Fruit fly (Drosophila melanogaster) Kc167 (cell line): ENCODE results near the gene CG44532.

Experiments
- psq ChIP-seq: fragments of >200 bp; optimal IDR thresholded peaks from 2 replicates; lab custom pipeline; 2017; ENCODE audit warnings: missing external identifiers
- ttk ChIP-seq: sonication (Bioruptor generic); optimal IDR thresholded peaks from 2 replicates; lab custom pipeline; 2017; ENCODE audit warnings: missing external identifiers

- TF ChIP-seq ttk (lab: Kevin White, UChicago) = no peak
- TF ChIP-seq psq (lab: Kevin White, UChicago) = no peak
These were observed 48.9 kb downstream of the CG44532 start, which contains the start of gene SmydA-9 for dm6 chrX:9210787-9211186.
